Worm (Caenorhabditis elegans): ENCODE measurements around the gene kqt-1.

The kqt-1 gene

ce11 chrX:6618712-6619111, at the start of gene kqt-1:
kqt-1 (plus strand) TSS chrX:6619012.
- TF ChIP-seq hmg-4 (GFP tag; optimal IDR thresholded peaks at IDR 0.05) = no peak
- no peak for TF ChIP-seq tbx-37 (GFP tag; conservative IDR thresholded peaks at IDR 0.05)
- no peak for TF ChIP-seq ama-1 (optimal IDR thresholded peaks at IDR 0.05)
- no peak for TF ChIP-seq aly-1 (tag; optimal IDR thresholded peaks at IDR 0.05)
- no peak for TF ChIP-seq hnd-1 (tag; optimal IDR thresholded peaks at IDR 0.05)
- TF ChIP-seq ceh-36 (tag; optimal IDR thresholded peaks at IDR 0.05) = no peak
- TF ChIP-seq scrt-1 (GFP tag; IDR thresholded peaks at IDR 0.05) = no peak
- TF ChIP-seq hmbx-1 (tag; optimal IDR thresholded peaks at IDR 0.05) = no peak
- no peak for TF ChIP-seq sea-1 (GFP tag; conservative IDR thresholded peaks at IDR 0.05)
- no peak for TF ChIP-seq B0310.2 (tag; optimal IDR thresholded peaks at IDR 0.05)
- TF ChIP-seq ceh-13 (GFP tag; optimal IDR thresholded peaks at IDR 0.05) = no peak
- TF ChIP-seq pes-1 (GFP tag; IDR thresholded peaks at IDR 0.05) = no peak
- no peak for TF ChIP-seq ets-7 (tag; optimal IDR thresholded peaks at IDR 0.05)
- no peak for TF ChIP-seq F13C5.2 (tag; optimal IDR thresholded peaks at IDR 0.05)
- no peak for TF ChIP-seq flt-1 (GFP tag; IDR thresholded peaks at IDR 0.05)
- TF ChIP-seq tra-4 (tag; optimal IDR thresholded peaks at IDR 0.05) = no peak
- no peak for TF ChIP-seq tbx-11 (GFP tag; IDR thresholded peaks at IDR 0.05)

- TF ChIP-seq ets-7 (tag; optimal IDR thresholded peaks at IDR 0.05) (no peak), ama-1 (optimal IDR thresholded peaks at IDR 0.05) (no peak), flt-1 (GFP tag; IDR thresholded peaks at IDR 0.05) (no peak), F13C5.2 (tag; optimal IDR thresholded peaks at IDR 0.05) (no peak), tbx-37 (GFP tag; conservative IDR thresholded peaks at IDR 0.05) (no peak), sea-1 (GFP tag; conservative IDR thresholded peaks at IDR 0.05) (no peak), tbx-11 (GFP tag; IDR thresholded peaks at IDR 0.05) (no peak), hmbx-1 (tag; optimal IDR thresholded peaks at IDR 0.05) (no peak), B0310.2 (tag; optimal IDR thresholded peaks at IDR 0.05) (no peak), hnd-1 (tag; optimal IDR thresholded peaks at IDR 0.05) (no peak), ceh-13 (GFP tag; optimal IDR thresholded peaks at IDR 0.05) (no peak), hmg-4 (GFP tag; optimal IDR thresholded peaks at IDR 0.05) (no peak), tra-4 (tag; optimal IDR thresholded peaks at IDR 0.05) (no peak), ceh-36 (tag; optimal IDR thresholded peaks at IDR 0.05) (no peak), pes-1 (GFP tag; IDR thresholded peaks at IDR 0.05) (no peak), aly-1 (tag; optimal IDR thresholded peaks at IDR 0.05) (no peak), scrt-1 (GFP tag; IDR thresholded peaks at IDR 0.05) (no peak)
Measured at ce11 chrX:6569624-6570023, 49.2 kb upstream of the kqt-1 start, which contains the start of gene dop-3. dop-3 (minus strand) TSS chrX:6569724.

ce11 chrX:6572987-6573386, 45.8 kb upstream of the kqt-1 start:
- TF ChIP-seq F13C5.2 (tag; optimal IDR thresholded peaks at IDR 0.05) (no peak), ets-7 (tag; optimal IDR thresholded peaks at IDR 0.05) (no peak), scrt-1 (GFP tag; IDR thresholded peaks at IDR 0.05) (no peak), hmg-4 (GFP tag; optimal IDR thresholded peaks at IDR 0.05) (no peak), ama-1 (optimal IDR thresholded peaks at IDR 0.05) (no peak), pes-1 (GFP tag; IDR thresholded peaks at IDR 0.05) (no peak), tra-4 (tag; optimal IDR thresholded peaks at IDR 0.05) (no peak), hmbx-1 (tag; optimal IDR thresholded peaks at IDR 0.05) (no peak), ceh-13 (GFP tag; optimal IDR thresholded peaks at IDR 0.05) (no peak), B0310.2 (tag; optimal IDR thresholded peaks at IDR 0.05) (no peak), ceh-36 (tag; optimal IDR thresholded peaks at IDR 0.05) (no peak), sea-1 (GFP tag; conservative IDR thresholded peaks at IDR 0.05) (no peak)

ce11 chrX:6575992-6576391, 42.8 kb upstream of the kqt-1 start:
- TF ChIP-seq tra-4 (tag; optimal IDR thresholded peaks at IDR 0.05) (no peak), tbx-37 (GFP tag; conservative IDR thresholded peaks at IDR 0.05) (no peak), hnd-1 (tag; optimal IDR thresholded peaks at IDR 0.05) (no peak), ets-7 (tag; optimal IDR thresholded peaks at IDR 0.05) (no peak), scrt-1 (GFP tag; IDR thresholded peaks at IDR 0.05) (no peak), ama-1 (optimal IDR thresholded peaks at IDR 0.05) (no peak), hmg-4 (GFP tag; optimal IDR thresholded peaks at IDR 0.05) (no peak), F13C5.2 (tag; optimal IDR thresholded peaks at IDR 0.05) (no peak), aly-1 (tag; optimal IDR thresholded peaks at IDR 0.05) (no peak), hmbx-1 (tag; optimal IDR thresholded peaks at IDR 0.05) (no peak), B0310.2 (tag; optimal IDR thresholded peaks at IDR 0.05) (no peak), pes-1 (GFP tag; IDR thresholded peaks at IDR 0.05) (no peak), tbx-11 (GFP tag; IDR thresholded peaks at IDR 0.05) (no peak), ceh-13 (GFP tag; optimal IDR thresholded peaks at IDR 0.05) (no peak), sea-1 (GFP tag; conservative IDR thresholded peaks at IDR 0.05) (no peak), ceh-36 (tag; optimal IDR thresholded peaks at IDR 0.05) (no peak)

ce11 chrX:6583385-6583784, 35.4 kb upstream of the kqt-1 start:
- TF ChIP-seq ceh-13 (GFP tag; optimal IDR thresholded peaks at IDR 0.05) = no peak
- no peak for TF ChIP-seq hnd-1 (tag; optimal IDR thresholded peaks at IDR 0.05)
- TF ChIP-seq ama-1 (optimal IDR thresholded peaks at IDR 0.05) = no peak

ce11 chrX:6588495-6588894, 30.3 kb upstream of the kqt-1 start, which contains the start of gene fbxl-4:
fbxl-4 (plus strand) TSS chrX:6588795.
- TF ChIP-seq hnd-1 (tag; optimal IDR thresholded peaks at IDR 0.05) (no peak), ceh-13 (GFP tag; optimal IDR thresholded peaks at IDR 0.05) (no peak), ama-1 (optimal IDR thresholded peaks at IDR 0.05) (no peak), tbx-11 (GFP tag; IDR thresholded peaks at IDR 0.05) (no peak), scrt-1 (GFP tag; IDR thresholded peaks at IDR 0.05) (no peak), B0310.2 (tag; optimal IDR thresholded peaks at IDR 0.05) (no peak), F13C5.2 (tag; optimal IDR thresholded peaks at IDR 0.05) (no peak), ceh-36 (tag; optimal IDR thresholded peaks at IDR 0.05) (no peak), hmg-4 (GFP tag; optimal IDR thresholded peaks at IDR 0.05) (no peak), ets-7 (tag; optimal IDR thresholded peaks at IDR 0.05) (no peak), flt-1 (GFP tag; IDR thresholded peaks at IDR 0.05) (no peak), tbx-37 (GFP tag; conservative IDR thresholded peaks at IDR 0.05) (no peak), pes-1 (GFP tag; IDR thresholded peaks at IDR 0.05) (no peak), tra-4 (tag; optimal IDR thresholded peaks at IDR 0.05) (no peak), aly-1 (tag; optimal IDR thresholded peaks at IDR 0.05) (no peak), hmbx-1 (tag; optimal IDR thresholded peaks at IDR 0.05) (no peak), sea-1 (GFP tag; conservative IDR thresholded peaks at IDR 0.05) (no peak)

- TF ChIP-seq ceh-13 (GFP tag; optimal IDR thresholded peaks at IDR 0.05) (no peak), tra-4 (tag; optimal IDR thresholded peaks at IDR 0.05) (no peak), tbx-37 (GFP tag; conservative IDR thresholded peaks at IDR 0.05) (no peak), scrt-1 (GFP tag; IDR thresholded peaks at IDR 0.05) (no peak)
Measured at ce11 chrX:6591674-6592073, 27.1 kb upstream of the kqt-1 start.
